Worm (Caenorhabditis elegans) whole organism, early embryonic: Measurements from ENCODE around the gene mtcu-2.

Source experiments
- F13C5.2 ChIP-seq: sonication (generic microtip); optimal IDR thresholded peaks from 2 replicates; lab custom pipeline; 2017; ENCODE audit warnings: mild to moderate bottlenecking, missing genetic modification characterization, inconsistent platforms, missing compliant biosample characterization
- aly-1 ChIP-seq: sonication (generic microtip); optimal IDR thresholded peaks from 2 replicates; lab custom pipeline; 2016; ENCODE audit warnings: missing genetic modification characterization, missing compliant biosample characterization
- ama-1 ChIP-seq: fragments of 150-350 bp; optimal IDR thresholded peaks from 2 replicates; lab custom pipeline; 2014
- ceh-13 ChIP-seq: fragments of 200-800 bp; sonication (Bioruptor generic); optimal IDR thresholded peaks from 2 replicates; lab custom pipeline; 2018; ENCODE audit warnings: mild to moderate bottlenecking, missing genetic modification characterization, missing compliant biosample characterization
- ets-7 ChIP-seq: sonication (generic microtip); optimal IDR thresholded peaks from 2 replicates; lab custom pipeline; 2016; ENCODE audit warnings: missing genotype, missing genetic modification characterization, missing compliant biosample characterization
- flt-1 ChIP-seq: fragments of 200-800 bp; sonication (Bioruptor generic); IDR thresholded peaks from 2 replicates; pipeline ENCODE4 v1.3.6; 2022; ENCODE audit warnings: missing genetic modification characterization, missing compliant biosample characterization
- hmbx-1 ChIP-seq: sonication (generic microtip); optimal IDR thresholded peaks from 2 replicates; lab custom pipeline; 2016; ENCODE audit warnings: mild to moderate bottlenecking, missing genetic modification characterization, missing compliant biosample characterization
- hmg-4 ChIP-seq: fragments of 200-800 bp; sonication (Bioruptor generic); optimal IDR thresholded peaks from 2 replicates; lab custom pipeline; 2018; ENCODE audit warnings: mild to moderate bottlenecking, missing genetic modification characterization, missing compliant biosample characterization
- pes-1 ChIP-seq: fragments of 200-800 bp; sonication (Bioruptor generic); IDR thresholded peaks from 2 replicates; pipeline ENCODE4 v1.3.6; 2022; ENCODE audit warnings: missing genetic modification reagents, missing genetic modification characterization, missing compliant biosample characterization
- sea-1 ChIP-seq: fragments of 200-800 bp; sonication (Bioruptor generic); conservative IDR thresholded peaks from 2 replicates; pipeline ENCODE4 v1.3.6; 2022; ENCODE audit warnings: missing genetic modification characterization, missing compliant biosample characterization
- tbx-37 ChIP-seq: fragments of 200-800 bp; sonication (Bioruptor generic); conservative IDR thresholded peaks from 2 replicates; pipeline ENCODE4 v1.3.6; 2022; ENCODE audit warnings: missing genetic modification reagents, missing genetic modification characterization, missing compliant biosample characterization
- tra-4 ChIP-seq: sonication (generic microtip); optimal IDR thresholded peaks from 2 replicates; lab custom pipeline; 2017; ENCODE audit warnings: missing genetic modification characterization, missing compliant biosample characterization

- no peak for TF ChIP-seq ama-1 (lab: Kevin White, UChicago)
- no peak for TF ChIP-seq ceh-13 (GFP tag; lab: Kevin White, UChicago)
- no peak for TF ChIP-seq sea-1 (GFP tag; lab: Robert Waterston, UW)
- no peak for TF ChIP-seq F13C5.2
- no peak for TF ChIP-seq ets-7
- no peak for TF ChIP-seq tra-4 (tag; lab: Kevin White, UChicago)
- no peak for TF ChIP-seq tbx-37 (GFP tag; lab: Robert Waterston, UW)
- no peak for TF ChIP-seq hmg-4 (GFP tag; lab: Kevin White, UChicago)
- no peak for TF ChIP-seq flt-1 (GFP tag; lab: Robert Waterston, UW)
- TF ChIP-seq pes-1 (GFP tag; lab: Robert Waterston, UW), result no peak
- TF ChIP-seq hmbx-1, result no peak
- TF ChIP-seq aly-1 (tag; lab: Kevin White, UChicago), result no peak
These were observed 2.4 kb upstream of the mtcu-2 start for ce11 chrII:10035425-10035824.
